Fruit fly (Drosophila melanogaster) whole organism, wandering third instar larva: ENCODE data around the gene LUBEL.

Source experiments
- CrebA ChIP-seq: fragments of 200-800 bp; sonication (Bioruptor generic); optimal IDR thresholded peaks from 2 replicates; lab custom pipeline; 2016; ENCODE audit warnings: missing biosample characterization, mild to moderate bottlenecking, missing genetic modification characterization, borderline replicate concordance
- Dfd ChIP-seq: fragments of >200 bp; optimal IDR thresholded peaks from 2 replicates; lab custom pipeline; 2017; ENCODE audit warnings: missing biosample characterization, missing genetic modification characterization
- Myc ChIP-seq: fragments of >200 bp; optimal IDR thresholded peaks from 2 replicates; lab custom pipeline; 2017
- foxo ChIP-seq, 2 experiments: fragments of 200-800 bp; sonication (Bioruptor generic); optimal IDR thresholded peaks; 2 replicates in 1 of 2; 3 replicates in 1 of 2; lab custom pipeline; 2016 to 2017; ENCODE audit warnings: missing biosample characterization in 2 of 2, missing genetic modification characterization in 2 of 2
- h ChIP-seq: fragments of 200-800 bp; sonication (Bioruptor generic); optimal IDR thresholded peaks from 3 replicates; lab custom pipeline; 2016; ENCODE audit warnings: missing biosample characterization, mild to moderate bottlenecking, missing genetic modification characterization
- pan ChIP-seq: fragments of >200 bp; optimal IDR thresholded peaks from 2 replicates; lab custom pipeline; 2017
- psq ChIP-seq: fragments of 200-800 bp; sonication (Bioruptor generic); optimal IDR thresholded peaks from 3 replicates; lab custom pipeline; 2017; ENCODE audit warnings: missing biosample characterization, mild to moderate bottlenecking, missing genetic modification characterization, moderate library complexity
- sage ChIP-seq: fragments of 200-800 bp; sonication (Bioruptor generic); optimal IDR thresholded peaks from 2 replicates; lab custom pipeline; 2016; ENCODE audit warnings: missing biosample characterization, mild to moderate bottlenecking, missing genetic modification characterization

- no peak for TF ChIP-seq CrebA
- TF ChIP-seq psq (GFP tag; lab: Kevin White, UChicago) = no peak
- TF ChIP-seq h = no peak
- TF ChIP-seq Myc (lab: Kevin White, UChicago) = no peak
- TF ChIP-seq Dfd (GFP tag; lab: Kevin White, UChicago) = no peak
- TF ChIP-seq foxo (GFP tag; optimal IDR thresholded peaks at IDR 0.05; lab: Kevin White, UChicago) = no peak
- no peak for TF ChIP-seq sage (GFP tag; lab: Kevin White, UChicago)
- TF ChIP-seq pan (lab: Kevin White, UChicago) = no peak
These were observed 50.8 kb downstream of the LUBEL start for dm6 chr2L:6721710-6722109.
